Worm (Caenorhabditis elegans) whole organism, mixed stage, embryonic: ENCODE results near the gene C10A4.2.

ENCODE experiments used
- blmp-1 ChIP-seq: fragments of 150-350 bp; optimal IDR thresholded peaks from 2 replicates; lab custom pipeline; 2014; ENCODE audit warnings: missing biosample characterization, missing genetic modification characterization
- lin-13 ChIP-seq: fragments of 150-350 bp; optimal IDR thresholded peaks from 2 replicates; lab custom pipeline; 2014; ENCODE audit warnings: missing biosample characterization, missing genetic modification characterization
- lsy-2 ChIP-seq: fragments of 150-350 bp; optimal IDR thresholded peaks from 2 replicates; lab custom pipeline; 2014; ENCODE audit warnings: missing biosample characterization, missing genetic modification characterization
- nhr-237 ChIP-seq: fragments of 150-350 bp; optimal IDR thresholded peaks from 2 replicates; lab custom pipeline; 2014; ENCODE audit warnings: missing biosample characterization, missing genetic modification characterization
- tbx-8 ChIP-seq: fragments of 200-800 bp; sonication (Bioruptor generic); optimal IDR thresholded peaks from 2 replicates; lab custom pipeline; 2018; ENCODE audit warnings: mild to moderate bottlenecking, missing genetic modification characterization, moderate library complexity, missing compliant biosample characterization
- unc-39 ChIP-seq: fragments of 150-350 bp; optimal IDR thresholded peaks from 2 replicates; lab custom pipeline; 2014; ENCODE audit warnings: missing biosample characterization, missing genetic modification characterization
- ztf-11 ChIP-seq: fragments of 150-350 bp; optimal IDR thresholded peaks from 2 replicates; lab custom pipeline; 2014; ENCODE audit warnings: missing biosample characterization, missing genetic modification characterization

DNA sequence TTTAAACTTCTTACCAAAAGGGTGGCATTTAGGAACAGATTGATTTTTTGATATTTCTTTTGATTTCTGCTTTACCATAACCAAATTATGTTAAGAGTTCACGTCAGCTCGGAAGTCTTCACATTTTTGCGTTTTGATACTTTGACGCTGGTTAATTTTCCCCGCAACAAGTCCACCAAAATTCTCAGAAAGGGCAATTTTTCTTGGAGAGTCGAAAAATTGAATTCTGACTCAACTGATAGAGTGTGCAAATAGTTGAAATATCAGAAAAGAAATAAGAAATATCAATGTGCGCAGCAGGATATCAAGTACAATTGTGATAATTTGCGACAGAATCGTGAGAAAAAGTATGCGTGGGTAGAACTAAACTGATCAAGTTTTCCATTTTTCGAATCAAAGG is 40.3 kb upstream of the C10A4.2 start:
- TF ChIP-seq lin-13 (tag; lab: Kevin White, UChicago) (no peak), unc-39 (tag; lab: Kevin White, UChicago) (no peak), tbx-8 (GFP tag; lab: Kevin White, UChicago) (no peak), lsy-2 (tag; lab: Kevin White, UChicago) (no peak), ztf-11 (no peak), nhr-237 (tag; lab: Kevin White, UChicago) (no peak), blmp-1 (no peak)
